Fruit fly (Drosophila melanogaster): ENCODE data around the gene Sas-4.

DNA sequence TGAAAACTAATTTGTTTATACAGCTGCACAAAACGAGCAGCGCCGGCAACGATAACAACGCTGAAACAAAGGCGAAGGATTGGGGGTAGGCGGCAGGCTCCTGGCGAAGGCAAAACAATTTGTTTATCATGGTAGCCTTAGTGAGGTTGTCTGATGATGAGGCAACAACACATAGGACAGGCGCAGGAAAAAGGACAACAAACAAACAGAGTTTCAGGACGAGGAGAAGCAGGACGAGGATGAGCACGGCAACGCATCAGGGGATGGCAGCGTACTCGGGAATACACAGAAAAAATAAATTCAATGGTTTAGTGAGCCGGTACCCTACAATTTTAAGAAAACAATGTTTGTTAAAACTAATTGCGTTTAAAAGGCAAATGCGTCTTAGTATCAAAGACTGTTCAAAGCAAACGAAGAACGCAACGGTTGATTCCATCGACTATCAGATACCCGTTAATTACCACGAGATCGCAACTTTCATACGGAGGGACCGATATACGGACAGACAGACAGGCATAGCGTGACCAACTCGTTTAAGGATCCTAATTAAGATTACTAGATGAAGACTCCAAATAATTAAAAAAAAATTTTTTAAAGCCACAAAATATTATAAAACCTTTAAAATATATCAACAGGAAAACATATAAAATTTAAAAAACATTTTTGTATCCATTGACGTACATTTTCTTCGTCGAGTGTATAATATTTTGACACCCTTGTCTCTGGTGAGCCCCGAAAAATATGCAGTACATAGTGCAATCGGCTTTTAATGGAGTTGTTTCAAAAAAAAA is 16.3 kb upstream of the Sas-4 start:
- TF ChIP-seq EcR (GFP tag; optimal IDR thresholded peaks at IDR 0.05) (no peak), psq (optimal IDR thresholded peaks at IDR 0.05) (no peak)

Measured in whole organism.